Worm (Caenorhabditis elegans): ENCODE measurements around the gene pph-4.1.

DNA sequence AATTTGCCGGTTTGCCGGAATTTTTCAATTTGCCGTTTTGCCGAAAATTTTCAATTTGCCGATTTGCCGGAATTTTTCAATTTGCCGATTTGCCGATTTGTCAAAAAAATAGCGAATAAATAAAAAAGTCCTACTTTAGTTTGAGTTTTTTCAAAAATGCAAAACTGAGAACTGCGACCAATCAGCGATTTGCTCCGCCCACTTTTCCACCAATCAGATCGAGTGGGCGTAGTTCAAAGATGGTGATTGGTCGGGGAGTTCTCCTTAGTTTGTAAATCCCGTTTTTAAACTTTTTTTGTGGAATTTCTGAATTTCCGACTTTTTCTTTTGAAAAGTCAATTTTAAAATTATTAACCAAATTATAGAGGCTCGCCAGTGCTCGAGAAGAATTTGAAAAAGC lies 19.8 kb downstream of the pph-4.1 start:
- no peak for TF ChIP-seq ztf-11 (tag; optimal IDR thresholded peaks at IDR 0.05)
- no peak for TF ChIP-seq nhr-237 (tag; optimal IDR thresholded peaks at IDR 0.05)
- TF ChIP-seq cnd-1 (tag; optimal IDR thresholded peaks at IDR 0.05): no peak
- TF ChIP-seq mab-5 (tag; optimal IDR thresholded peaks at IDR 0.05): no peak
- no peak for TF ChIP-seq mep-1 (tag; optimal IDR thresholded peaks at IDR 0.05)
- no peak for TF ChIP-seq nhr-28 (tag; optimal IDR thresholded peaks at IDR 0.05)
- TF ChIP-seq unc-62 (GFP tag; optimal IDR thresholded peaks at IDR 0.05): no peak
- no peak for TF ChIP-seq lsy-2 (tag; optimal IDR thresholded peaks at IDR 0.05)
- TF ChIP-seq sem-2 (GFP tag; optimal IDR thresholded peaks at IDR 0.05): no peak
- no peak for TF ChIP-seq nhr-76 (tag; optimal IDR thresholded peaks at IDR 0.05)
- TF ChIP-seq ces-1 (GFP tag; optimal IDR thresholded peaks at IDR 0.05): no peak
- no peak for TF ChIP-seq pha-4 (tag; optimal IDR thresholded peaks at IDR 0.05)
